Fruit fly (Drosophila melanogaster) whole organism, embryonic: ENCODE results near the gene MED15.

Source experiments
- Adf1 ChIP-seq: fragments of 200-800 bp; sonication (Bioruptor generic); IDR thresholded peaks from 2 replicates; pipeline ENCODE4 v1.3.6; 2022; ENCODE audit warnings: missing biosample characterization, missing genetic modification characterization
- CG11695 ChIP-seq: fragments of 200-800 bp; sonication (Bioruptor generic); IDR thresholded peaks from 3 replicates; pipeline ENCODE4 v1.3.6; 2022; ENCODE audit warnings: missing biosample characterization, missing genetic modification characterization
- CG12219 ChIP-seq: fragments of 200-800 bp; sonication (Bioruptor generic); optimal IDR thresholded peaks from 3 replicates; lab custom pipeline; 2018; ENCODE audit warnings: missing biosample characterization, mild to moderate bottlenecking, missing genetic modification characterization
- CG12299 ChIP-seq: fragments of 200-800 bp; sonication (Bioruptor generic); optimal IDR thresholded peaks from 2 replicates; lab custom pipeline; 2018; ENCODE audit warnings: missing biosample characterization, mild to moderate bottlenecking, missing genetic modification characterization
- CG13123 ChIP-seq: fragments of 200-800 bp; sonication (Bioruptor generic); optimal IDR thresholded peaks from 2 replicates; lab custom pipeline; 2016; ENCODE audit warnings: missing biosample characterization, missing genetic modification characterization
- CG14441 ChIP-seq: fragments of 200-800 bp; sonication (Bioruptor generic); IDR thresholded peaks from 2 replicates; pipeline ENCODE4 v1.3.6; 2022; ENCODE audit warnings: missing biosample characterization, missing genetic modification characterization
- CG15073 ChIP-seq: fragments of 200-800 bp; sonication (Bioruptor generic); optimal IDR thresholded peaks from 2 replicates; lab custom pipeline; 2016; ENCODE audit warnings: missing biosample characterization, missing genetic modification characterization
- CG1602 ChIP-seq: fragments of 200-800 bp; sonication (Bioruptor generic); optimal IDR thresholded peaks from 3 replicates; lab custom pipeline; 2016; ENCODE audit warnings: missing biosample characterization, missing genetic modification characterization
- CG18619 ChIP-seq: fragments of 200-800 bp; sonication (Bioruptor generic); optimal IDR thresholded peaks from 3 replicates; lab custom pipeline; 2017; ENCODE audit warnings: missing biosample characterization, mild to moderate bottlenecking, missing genetic modification characterization
- CG34224 ChIP-seq: fragments of 200-800 bp; sonication (Bioruptor generic); IDR thresholded peaks from 3 replicates; pipeline ENCODE4 v1.3.6; 2022; ENCODE audit warnings: missing biosample characterization, missing genetic modification characterization; ENCODE audit not compliant: partially characterized antibody
- CG34376 ChIP-seq: fragments of 200-800 bp; sonication (Bioruptor generic); optimal IDR thresholded peaks from 2 replicates; lab custom pipeline; 2018; ENCODE audit warnings: missing biosample characterization, mild to moderate bottlenecking, missing genetic modification characterization
- CG4328 ChIP-seq: fragments of 200-800 bp; sonication (Bioruptor generic); optimal IDR thresholded peaks from 3 replicates; lab custom pipeline; 2017; ENCODE audit warnings: missing biosample characterization, missing genetic modification reagents, missing genetic modification characterization
- CG5180 ChIP-seq: fragments of 200-800 bp; sonication (Bioruptor generic); optimal IDR thresholded peaks from 3 replicates; lab custom pipeline; 2017; ENCODE audit warnings: missing biosample characterization, missing genetic modification characterization, mild to moderate bottlenecking, moderate library complexity, missing genetic modification reagents
- CG6254 ChIP-seq: fragments of 200-800 bp; sonication (Bioruptor generic); optimal IDR thresholded peaks from 3 replicates; lab custom pipeline; 2017; ENCODE audit warnings: mild to moderate bottlenecking, missing biosample characterization, missing genetic modification reagents, missing genetic modification characterization
- CG6654 ChIP-seq: fragments of 200-800 bp; sonication (Bioruptor generic); optimal IDR thresholded peaks from 2 replicates; lab custom pipeline; 2017; ENCODE audit warnings: missing biosample characterization, mild to moderate bottlenecking, missing genetic modification characterization
- CG6689 ChIP-seq: fragments of 200-800 bp; sonication (Bioruptor generic); IDR thresholded peaks from 2 replicates; pipeline ENCODE4 v1.3.6; 2022; ENCODE audit warnings: missing biosample characterization, missing genetic modification characterization
- CG7357 ChIP-seq: fragments of 200-800 bp; sonication (Bioruptor generic); IDR thresholded peaks from 3 replicates; pipeline ENCODE4 v1.3.6; 2022; ENCODE audit warnings: missing biosample characterization, missing genetic modification characterization
- CG7556 ChIP-seq: fragments of 200-800 bp; sonication (Bioruptor generic); optimal IDR thresholded peaks from 2 replicates; lab custom pipeline; 2017; ENCODE audit warnings: missing biosample characterization, mild to moderate bottlenecking, missing genetic modification characterization
- CG8281 ChIP-seq: fragments of 200-800 bp; sonication (Bioruptor generic); optimal IDR thresholded peaks from 2 replicates; lab custom pipeline; 2018; ENCODE audit warnings: missing biosample characterization, mild to moderate bottlenecking, missing genetic modification characterization, moderate library complexity
- CG9215 ChIP-seq: fragments of 200-800 bp; sonication (Bioruptor generic); IDR thresholded peaks from 2 replicates; pipeline ENCODE4 v1.3.6; 2022; ENCODE audit warnings: missing biosample characterization, missing genetic modification characterization
- CTCF ChIP-seq: fragments of 200-800 bp; sonication (Bioruptor generic); optimal IDR thresholded peaks from 2 replicates; lab custom pipeline; 2017; ENCODE audit warnings: missing biosample characterization, mild to moderate bottlenecking, missing genetic modification characterization, moderate library complexity
- CoRest ChIP-seq: fragments of 200-800 bp; sonication (Bioruptor generic); optimal IDR thresholded peaks from 3 replicates; lab custom pipeline; 2018; ENCODE audit warnings: missing biosample characterization, mild to moderate bottlenecking, missing genetic modification characterization, moderate library complexity
- HLH54F ChIP-seq: fragments of 200-800 bp; sonication (Bioruptor generic); optimal IDR thresholded peaks from 3 replicates; lab custom pipeline; 2016; ENCODE audit warnings: missing biosample characterization, missing genetic modification characterization
- NK7.1 ChIP-seq: fragments of 200-800 bp; sonication (Bioruptor generic); optimal IDR thresholded peaks from 3 replicates; lab custom pipeline; 2016; ENCODE audit warnings: missing biosample characterization, missing genetic modification characterization
- Neu2 ChIP-seq: fragments of 200-800 bp; sonication (Bioruptor generic); optimal IDR thresholded peaks from 3 replicates; lab custom pipeline; 2016; ENCODE audit warnings: missing biosample characterization, missing genetic modification characterization, borderline replicate concordance
- Nf-YB ChIP-seq: fragments of 200-800 bp; sonication (Bioruptor generic); optimal IDR thresholded peaks from 3 replicates; lab custom pipeline; 2019; ENCODE audit warnings: missing biosample characterization, mild to moderate bottlenecking, missing genetic modification characterization, moderate library complexity
- Oaz ChIP-seq: fragments of 200-800 bp; sonication (Bioruptor generic); IDR thresholded peaks from 2 replicates; pipeline ENCODE4 v1.3.6; 2022; ENCODE audit warnings: missing biosample characterization, missing genetic modification characterization
- Six4 ChIP-seq: fragments of 200-800 bp; sonication (Bioruptor generic); optimal IDR thresholded peaks from 2 replicates; lab custom pipeline; 2016; ENCODE audit warnings: missing biosample characterization, missing genetic modification characterization
- TFAM ChIP-seq: fragments of 200-800 bp; sonication (Bioruptor generic); optimal IDR thresholded peaks from 2 replicates; lab custom pipeline; 2017; ENCODE audit warnings: missing biosample characterization, missing genetic modification characterization, inconsistent platforms
- ash1 ChIP-seq: fragments of 200-800 bp; sonication (Bioruptor generic); optimal IDR thresholded peaks from 2 replicates; lab custom pipeline; 2018; ENCODE audit warnings: missing biosample characterization, mild to moderate bottlenecking, missing genetic modification characterization
- bab2 ChIP-seq: fragments of 200-800 bp; sonication (Bioruptor generic); optimal IDR thresholded peaks from 2 replicates; lab custom pipeline; 2016; ENCODE audit warnings: missing biosample characterization, missing genetic modification characterization
- bcd ChIP-seq: fragments of 200-800 bp; sonication (Bioruptor generic); optimal IDR thresholded peaks from 2 replicates; lab custom pipeline; 2017; ENCODE audit warnings: missing biosample characterization, mild to moderate bottlenecking, missing genetic modification characterization
- bsh ChIP-seq, 2 experiments: fragments of 200-800 bp; sonication (Bioruptor generic); optimal IDR thresholded peaks; 2 replicates each; lab custom pipeline; 2017 to 2018; ENCODE audit warnings: mild to moderate bottlenecking in 2 of 2, missing biosample characterization in 2 of 2, missing genetic modification characterization in 2 of 2, moderate library complexity in 1 of 2
- chn ChIP-seq: fragments of 200-800 bp; sonication (Bioruptor generic); optimal IDR thresholded peaks from 2 replicates; lab custom pipeline; 2016; ENCODE audit warnings: missing biosample characterization, missing genetic modification characterization
- dimm ChIP-seq: fragments of 200-800 bp; sonication (Bioruptor generic); IDR thresholded peaks from 2 replicates; pipeline ENCODE4 v1.3.6; 2022; ENCODE audit warnings: missing biosample characterization, missing genetic modification characterization
- dmrt99B ChIP-seq: fragments of 200-800 bp; sonication (Bioruptor generic); optimal IDR thresholded peaks from 2 replicates; lab custom pipeline; 2018; ENCODE audit warnings: missing biosample characterization, mild to moderate bottlenecking, missing genetic modification characterization, moderate library complexity
- ems ChIP-seq: fragments of 200-800 bp; sonication (Bioruptor generic); optimal IDR thresholded peaks from 3 replicates; lab custom pipeline; 2016; ENCODE audit warnings: missing biosample characterization, missing genetic modification characterization
- eve ChIP-seq, 2 experiments: fragments of >200 bp; optimal IDR thresholded peaks; 2 replicates each; lab custom pipeline; 2017; ENCODE audit warnings: missing biosample characterization in 2 of 2, missing genetic modification characterization in 2 of 2
- gsb-n ChIP-seq: fragments of 200-800 bp; sonication (Bioruptor generic); optimal IDR thresholded peaks from 3 replicates; lab custom pipeline; 2018; ENCODE audit warnings: missing biosample characterization, mild to moderate bottlenecking, missing genetic modification characterization
- hth ChIP-seq: fragments of >200 bp; optimal IDR thresholded peaks from 2 replicates; lab custom pipeline; 2017; ENCODE audit warnings: inconsistent platforms
- insv ChIP-seq, 2 experiments: fragments of 200-800 bp; sonication (Bioruptor generic); optimal IDR thresholded peaks; 3 replicates each; lab custom pipeline; 2016 to 2018; ENCODE audit warnings: missing biosample characterization in 2 of 2, missing genetic modification characterization in 2 of 2
- jigr1 ChIP-seq: fragments of 200-800 bp; sonication (Bioruptor generic); IDR thresholded peaks from 3 replicates; pipeline ENCODE4 v1.3.6; 2022; ENCODE audit warnings: missing biosample characterization, missing genetic modification characterization
- pho ChIP-seq: fragments of 200-800 bp; sonication (Bioruptor generic); optimal IDR thresholded peaks from 2 replicates; lab custom pipeline; 2016; ENCODE audit warnings: missing biosample characterization, missing genetic modification characterization
- sc ChIP-seq, 3 experiments: fragments of >200 bp in 2 of 3; fragments of 200-800 bp in 1 of 3; sonication (Bioruptor generic) in 1 of 3; optimal IDR thresholded peaks; 2 replicates in 2 of 3; 3 replicates in 1 of 3; lab custom pipeline; 2017; ENCODE audit warnings: mild to moderate bottlenecking in 1 of 3, missing biosample characterization in 1 of 3, missing genetic modification characterization in 1 of 3, missing genetic modification reagents in 1 of 3
- sima ChIP-seq: fragments of 200-800 bp; sonication (Bioruptor generic); optimal IDR thresholded peaks from 2 replicates; lab custom pipeline; 2016; ENCODE audit warnings: missing biosample characterization, missing genetic modification characterization
- tio ChIP-seq: fragments of 200-800 bp; sonication (Bioruptor generic); optimal IDR thresholded peaks from 2 replicates; lab custom pipeline; 2017; ENCODE audit warnings: missing biosample characterization, missing genetic modification characterization, inconsistent platforms
- unc-4 ChIP-seq: fragments of 200-800 bp; sonication (Bioruptor generic); IDR thresholded peaks from 2 replicates; pipeline ENCODE4 v1.3.6; 2022; ENCODE audit warnings: missing biosample characterization, missing genetic modification characterization; ENCODE audit not compliant: partially characterized antibody
- yki ChIP-seq: fragments of >200 bp; optimal IDR thresholded peaks from 3 replicates; lab custom pipeline; 2018
- zen ChIP-seq: fragments of 200-800 bp; sonication (Bioruptor generic); optimal IDR thresholded peaks from 3 replicates; lab custom pipeline; 2018; ENCODE audit warnings: missing biosample characterization, mild to moderate bottlenecking, missing genetic modification characterization, moderate library complexity
- zf30C ChIP-seq: fragments of 200-800 bp; sonication (Bioruptor generic); optimal IDR thresholded peaks from 3 replicates; lab custom pipeline; 2018; ENCODE audit warnings: missing biosample characterization, mild to moderate bottlenecking, missing genetic modification characterization

Gene MED15

dm6 chr2L:481757-482450 lies 9.1 kb downstream of the MED15 start (continued):
- TF ChIP-seq sc (optimal IDR thresholded peaks at IDR 0.05; lab: Kevin White, UChicago), result no peak
- no peak for TF ChIP-seq sc (GFP tag; optimal IDR thresholded peaks at IDR 0.05; lab: Kevin White, UChicago)
- peak; percentile 76 for TF ChIP-seq HLH54F (GFP tag; lab: Kevin White, UChicago)
- peak; percentile 48 for TF ChIP-seq CG5180
- TF ChIP-seq unc-4 (GFP tag; lab: Robert Waterston, UW), result no peak
- TF ChIP-seq jigr1, result no peak
- TF ChIP-seq CoRest (tag; lab: Kevin White, UChicago), result peak; percentile 83
- no peak for TF ChIP-seq Oaz
- TF ChIP-seq tio, result peak; percentile 45
- peak; percentile 72 for TF ChIP-seq bab2
- peak; percentile 44 for TF ChIP-seq NK7.1
- TF ChIP-seq CTCF (GFP tag; lab: Kevin White, UChicago), result peak; percentile 15
- TF ChIP-seq CG14441 (GFP tag; lab: Robert Waterston, UW), result no peak
- no peak for TF ChIP-seq CG15073 (GFP tag; lab: Kevin White, UChicago)
- no peak for TF ChIP-seq CG9215
- TF ChIP-seq Six4 (GFP tag; lab: Kevin White, UChicago), result peak; percentile 24
- TF ChIP-seq Nf-YB (GFP tag; lab: Kevin White, UChicago), result peak; percentile 53
- TF ChIP-seq CG13123 (GFP tag; lab: Kevin White, UChicago), result peak; percentile 54
- peak; percentile 76 for TF ChIP-seq pho (GFP tag; lab: Kevin White, UChicago)
- TF ChIP-seq CG7357 (GFP tag; lab: Robert Waterston, UW), result peak; percentile 74
- TF ChIP-seq Adf1 (GFP tag; lab: Robert Waterston, UW), result no peak
- peak; percentile 78 for TF ChIP-seq zf30C (GFP tag; lab: Kevin White, UChicago)
- peak; percentile 57 for TF ChIP-seq CG34376
- TF ChIP-seq dmrt99B, result peak; percentile 88
- peak; percentile 26 for TF ChIP-seq CG4328 (GFP tag; lab: Kevin White, UChicago)
- TF ChIP-seq sima, result peak; percentile 44
- TF ChIP-seq ems (GFP tag; lab: Kevin White, UChicago), result peak; percentile 64
- peak; percentile 20 for TF ChIP-seq zen (tag; lab: Kevin White, UChicago)
- peak; percentile 3 for TF ChIP-seq gsb-n (tag; lab: Kevin White, UChicago)
- peak; percentile 57 for TF ChIP-seq CG8281 (tag; lab: Kevin White, UChicago)
- peak in 1 of 2 experiments; percentile 64 for TF ChIP-seq bsh (GFP tag; optimal IDR thresholded peaks at IDR 0.05; lab: Kevin White, UChicago)
- TF ChIP-seq CG18619, result peak; percentile 88
- TF ChIP-seq eve (GFP tag; optimal IDR thresholded peaks at IDR 0.05; lab: Kevin White, UChicago), result peak in 1 of 2 experiments; percentile 80
- peak; percentile 35 for TF ChIP-seq ash1 (GFP tag; lab: Kevin White, UChicago)
- no peak for TF ChIP-seq CG6254 (GFP tag; lab: Kevin White, UChicago)
- no peak for TF ChIP-seq TFAM (GFP tag; lab: Kevin White, UChicago)
- TF ChIP-seq dimm (GFP tag; lab: Robert Waterston, UW), result no peak
- peak; percentile 67 for TF ChIP-seq CG12219 (GFP tag; lab: Kevin White, UChicago)
- peak; percentile 34 for TF ChIP-seq CG1602
- no peak for TF ChIP-seq Neu2
- no peak for TF ChIP-seq yki
- TF ChIP-seq CG7556, result peak; percentile 90
- no peak for TF ChIP-seq chn (GFP tag; lab: Kevin White, UChicago)
- no peak for TF ChIP-seq insv (GFP tag; optimal IDR thresholded peaks at IDR 0.05; lab: Kevin White, UChicago)
- no peak for TF ChIP-seq CG11695 (GFP tag; lab: Robert Waterston, UW)
- peak; percentile 28 for TF ChIP-seq CG6654 (GFP tag; lab: Kevin White, UChicago)
- no peak for TF ChIP-seq CG34224 (GFP tag; lab: Robert Waterston, UW)
- peak; percentile 81 for TF ChIP-seq bcd (GFP tag; lab: Kevin White, UChicago)
- peak; percentile 74 for TF ChIP-seq CG12299
- no peak for TF ChIP-seq hth (lab: Kevin White, UChicago)
- TF ChIP-seq CG6689 (GFP tag; lab: Robert Waterston, UW), result no peak
